Fruit fly (Drosophila melanogaster) whole organism, embryonic: ENCODE measurements around the gene COX7AL2.

Experiments used
- Awh ChIP-seq: fragments of 200-800 bp; sonication (Bioruptor generic); IDR thresholded peaks from 2 replicates; pipeline ENCODE4, ENCODE4 v1.3.6; 2022; ENCODE audit warnings: missing biosample characterization, missing genetic modification characterization
- B-H2 ChIP-seq: fragments of 200-800 bp; sonication (Bioruptor generic); optimal IDR thresholded peaks from 2 replicates; lab custom pipeline; 2018; ENCODE audit warnings: missing biosample characterization, mild to moderate bottlenecking, missing genetic modification characterization
- Bteb2 ChIP-seq: fragments of 200-800 bp; sonication (Bioruptor generic); optimal IDR thresholded peaks from 2 replicates; lab custom pipeline; 2016; ENCODE audit warnings: missing biosample characterization, missing genetic modification characterization
- CG10543 ChIP-seq: fragments of 200-800 bp; sonication (Bioruptor generic); optimal IDR thresholded peaks from 3 replicates; lab custom pipeline; 2017; ENCODE audit warnings: missing biosample characterization, mild to moderate bottlenecking, missing genetic modification characterization, moderate library complexity
- CG11504 ChIP-seq: fragments of 200-800 bp; sonication (Bioruptor generic); optimal IDR thresholded peaks from 3 replicates; lab custom pipeline; 2019; ENCODE audit warnings: missing biosample characterization, mild to moderate bottlenecking, missing genetic modification characterization, moderate library complexity
- CG11695 ChIP-seq: fragments of 200-800 bp; sonication (Bioruptor generic); IDR thresholded peaks from 3 replicates; pipeline ENCODE4 v1.3.6; 2022; ENCODE audit warnings: missing biosample characterization, missing genetic modification characterization
- CG12236 ChIP-seq: fragments of 200-800 bp; sonication (Bioruptor generic); optimal IDR thresholded peaks from 2 replicates; lab custom pipeline; 2016; ENCODE audit warnings: missing biosample characterization, missing genetic modification characterization
- CG12391 ChIP-seq: fragments of 200-800 bp; sonication (Bioruptor generic); optimal IDR thresholded peaks from 3 replicates; lab custom pipeline; 2018; ENCODE audit warnings: missing biosample characterization, mild to moderate bottlenecking, missing genetic modification characterization, moderate library complexity
- CG12744 ChIP-seq: fragments of 200-800 bp; sonication (Bioruptor generic); optimal IDR thresholded peaks from 2 replicates; lab custom pipeline; 2016; ENCODE audit warnings: missing biosample characterization, missing genetic modification characterization
- CG2202 ChIP-seq: fragments of 200-800 bp; sonication (Bioruptor generic); optimal IDR thresholded peaks from 2 replicates; lab custom pipeline; 2018; ENCODE audit warnings: missing biosample characterization, mild to moderate bottlenecking, missing genetic modification characterization
- CG2712 ChIP-seq: fragments of 200-800 bp; optimal IDR thresholded peaks from 3 replicates; lab custom pipeline; 2019; ENCODE audit warnings: missing biosample characterization, mild to moderate bottlenecking, missing genetic modification characterization, moderate library complexity
- CG31224 ChIP-seq: fragments of 200-800 bp; sonication (Bioruptor generic); IDR thresholded peaks from 2 replicates; pipeline ENCODE4 v1.3.6; 2022; ENCODE audit warnings: missing biosample characterization, missing genetic modification characterization
- CG33213 ChIP-seq: fragments of 200-800 bp; sonication (Bioruptor generic); optimal IDR thresholded peaks from 3 replicates; lab custom pipeline; 2016; ENCODE audit warnings: missing biosample characterization, missing genetic modification characterization
- CG4328 ChIP-seq: fragments of 200-800 bp; sonication (Bioruptor generic); optimal IDR thresholded peaks from 3 replicates; lab custom pipeline; 2017; ENCODE audit warnings: missing biosample characterization, missing genetic modification reagents, missing genetic modification characterization
- CG4730 ChIP-seq: fragments of 200-800 bp; sonication (Bioruptor generic); IDR thresholded peaks from 2 replicates; pipeline ENCODE4 v1.3.6; 2022; ENCODE audit warnings: missing biosample characterization, missing genetic modification characterization
- CG5245 ChIP-seq: fragments of 200-800 bp; sonication (Bioruptor generic); optimal IDR thresholded peaks from 3 replicates; lab custom pipeline; 2016; ENCODE audit warnings: missing biosample characterization, missing genetic modification characterization
- CG5953 ChIP-seq: fragments of 200-800 bp; sonication (Bioruptor generic); IDR thresholded peaks from 2 replicates; pipeline ENCODE4 v1.3.6; 2022; ENCODE audit warnings: missing biosample characterization, missing genetic modification characterization
- CG6175 ChIP-seq: fragments of 200-800 bp; sonication (Bioruptor generic); IDR thresholded peaks from 3 replicates; pipeline ENCODE4 v1.3.6; 2022; ENCODE audit warnings: missing biosample characterization, missing genetic modification characterization
- CG6683 ChIP-seq: fragments of 200-800 bp; sonication (Bioruptor generic); optimal IDR thresholded peaks from 2 replicates; lab custom pipeline; 2017; ENCODE audit warnings: missing biosample characterization, mild to moderate bottlenecking, missing genetic modification characterization, missing genetic modification reagents
- CG7786 ChIP-seq: fragments of 200-800 bp; sonication (Bioruptor generic); optimal IDR thresholded peaks from 2 replicates; lab custom pipeline; 2016; ENCODE audit warnings: missing biosample characterization, missing genetic modification characterization
- CG9437 ChIP-seq: fragments of 200-800 bp; sonication (Bioruptor generic); optimal IDR thresholded peaks from 2 replicates; lab custom pipeline; 2018; ENCODE audit warnings: missing biosample characterization, mild to moderate bottlenecking, missing genetic modification characterization
- CkIIα-i1 ChIP-seq: fragments of 200-800 bp; sonication (Bioruptor generic); IDR thresholded peaks from 2 replicates; pipeline ENCODE4 v1.3.6; 2022; ENCODE audit warnings: missing biosample characterization, missing genetic modification characterization
- Deaf1 ChIP-seq: fragments of 200-800 bp; optimal IDR thresholded peaks from 3 replicates; lab custom pipeline; 2019; ENCODE audit warnings: missing biosample characterization, mild to moderate bottlenecking, missing genetic modification characterization, moderate library complexity
- Jarid2 ChIP-seq: fragments of 200-800 bp; sonication (Bioruptor generic); optimal IDR thresholded peaks from 3 replicates; lab custom pipeline; 2017; ENCODE audit warnings: mild to moderate bottlenecking, missing biosample characterization, missing genetic modification reagents, missing genetic modification characterization
- Max ChIP-seq: fragments of 200-800 bp; sonication (Bioruptor generic); optimal IDR thresholded peaks from 2 replicates; lab custom pipeline; 2016; ENCODE audit warnings: missing biosample characterization, mild to moderate bottlenecking, missing genetic modification characterization
- ac ChIP-seq: fragments of 200-800 bp; sonication (Bioruptor generic); optimal IDR thresholded peaks from 3 replicates; lab custom pipeline; 2017; ENCODE audit warnings: missing biosample characterization, mild to moderate bottlenecking, missing genetic modification characterization
- aop ChIP-seq: fragments of 200-800 bp; sonication (Bioruptor generic); IDR thresholded peaks from 2 replicates; pipeline ENCODE4 v1.3.6; 2022; ENCODE audit warnings: missing biosample characterization, missing genetic modification characterization
- cas ChIP-seq: fragments of 200-800 bp; sonication (Bioruptor generic); IDR thresholded peaks from 2 replicates; pipeline ENCODE4 v1.3.6; 2022; ENCODE audit warnings: missing biosample characterization, missing genetic modification characterization
- cg ChIP-seq: fragments of 200-800 bp; sonication (Bioruptor generic); optimal IDR thresholded peaks from 3 replicates; lab custom pipeline; 2019; ENCODE audit warnings: missing biosample characterization, mild to moderate bottlenecking, missing genetic modification characterization, moderate library complexity
- chm ChIP-seq: fragments of 200-800 bp; sonication (Bioruptor generic); IDR thresholded peaks from 2 replicates; pipeline ENCODE4 v1.3.6; 2022; ENCODE audit warnings: missing biosample characterization, missing genetic modification characterization
- croc ChIP-seq: fragments of 200-800 bp; sonication (Bioruptor generic); conservative IDR thresholded peaks from 3 replicates; pipeline ENCODE4 v1.3.6; 2022; ENCODE audit warnings: missing biosample characterization, missing genetic modification characterization
- disco-r ChIP-seq: fragments of 200-800 bp; sonication (Bioruptor generic); optimal IDR thresholded peaks from 2 replicates; lab custom pipeline; 2016; ENCODE audit warnings: missing biosample characterization, missing genetic modification characterization
- ftz-f1 ChIP-seq: fragments of 200-800 bp; sonication (Bioruptor generic); optimal IDR thresholded peaks from 2 replicates; lab custom pipeline; 2016; ENCODE audit warnings: missing biosample characterization, missing genetic modification characterization
- fu2 ChIP-seq: fragments of 200-800 bp; sonication (Bioruptor generic); optimal IDR thresholded peaks from 2 replicates; lab custom pipeline; 2016; ENCODE audit warnings: missing biosample characterization, missing genetic modification characterization
- ham ChIP-seq: fragments of 200-800 bp; sonication (Bioruptor generic); IDR thresholded peaks from 2 replicates; pipeline ENCODE4 v1.3.6; 2022; ENCODE audit warnings: missing biosample characterization, missing genetic modification characterization
- hth ChIP-seq: fragments of >200 bp; optimal IDR thresholded peaks from 2 replicates; lab custom pipeline; 2017; ENCODE audit warnings: inconsistent platforms
- maf-S ChIP-seq: fragments of 200-800 bp; sonication (Bioruptor generic); optimal IDR thresholded peaks from 2 replicates; lab custom pipeline; 2016; ENCODE audit warnings: missing biosample characterization, missing genetic modification characterization
- nerfin-1 ChIP-seq: fragments of 200-800 bp; sonication (Bioruptor generic); optimal IDR thresholded peaks from 3 replicates; lab custom pipeline; 2019; ENCODE audit warnings: missing biosample characterization, mild to moderate bottlenecking, missing genetic modification characterization, moderate library complexity
- nerfin-2 ChIP-seq: fragments of 200-800 bp; sonication (Bioruptor generic); IDR thresholded peaks from 2 replicates; pipeline ENCODE4 v1.3.6; 2022; ENCODE audit warnings: missing biosample characterization, missing genetic modification characterization; ENCODE audit not compliant: partially characterized antibody
- pita ChIP-seq: fragments of 200-800 bp; sonication (Bioruptor generic); optimal IDR thresholded peaks from 2 replicates; lab custom pipeline; 2017; ENCODE audit warnings: missing biosample characterization, mild to moderate bottlenecking, missing genetic modification characterization
- repo ChIP-seq: fragments of 200-800 bp; sonication (Bioruptor generic); optimal IDR thresholded peaks from 2 replicates; lab custom pipeline; 2016; ENCODE audit warnings: missing biosample characterization, missing genetic modification characterization
- run ChIP-seq: fragments of 200-800 bp; sonication (Bioruptor generic); optimal IDR thresholded peaks from 3 replicates; lab custom pipeline; 2018; ENCODE audit warnings: missing biosample characterization, mild to moderate bottlenecking, missing genetic modification characterization
- schlank ChIP-seq: fragments of 200-800 bp; sonication (Bioruptor generic); optimal IDR thresholded peaks from 2 replicates; lab custom pipeline; 2018; ENCODE audit warnings: missing biosample characterization, mild to moderate bottlenecking, missing genetic modification characterization
- sens-2 ChIP-seq: fragments of 200-800 bp; sonication (Bioruptor generic); IDR thresholded peaks from 2 replicates; pipeline ENCODE4 v1.3.6; 2022; ENCODE audit warnings: missing biosample characterization, missing genetic modification characterization
- slbo ChIP-seq: fragments of 200-800 bp; sonication (Bioruptor generic); IDR thresholded peaks from 2 replicates; pipeline ENCODE4 v1.3.6; 2022; ENCODE audit warnings: missing biosample characterization, missing genetic modification characterization
- sqz ChIP-seq: fragments of 200-800 bp; sonication (Bioruptor generic); optimal IDR thresholded peaks from 3 replicates; lab custom pipeline; 2018; ENCODE audit warnings: missing biosample characterization, mild to moderate bottlenecking, missing genetic modification characterization
- ssp ChIP-seq: fragments of 200-800 bp; sonication (Bioruptor generic); IDR thresholded peaks from 2 replicates; pipeline ENCODE4 v1.3.6; 2022; ENCODE audit warnings: missing biosample characterization, missing genetic modification characterization
- sug ChIP-seq: fragments of 200-800 bp; optimal IDR thresholded peaks from 2 replicates; lab custom pipeline; 2019; ENCODE audit warnings: missing biosample characterization, mild to moderate bottlenecking, missing genetic modification characterization, moderate library complexity
- tio ChIP-seq: fragments of 200-800 bp; sonication (Bioruptor generic); optimal IDR thresholded peaks from 2 replicates; lab custom pipeline; 2017; ENCODE audit warnings: missing biosample characterization, missing genetic modification characterization, inconsistent platforms
- unc-4 ChIP-seq: fragments of 200-800 bp; sonication (Bioruptor generic); IDR thresholded peaks from 2 replicates; pipeline ENCODE4 v1.3.6; 2022; ENCODE audit warnings: missing biosample characterization, missing genetic modification characterization; ENCODE audit not compliant: partially characterized antibody

The COX7AL2 gene

DNA sequence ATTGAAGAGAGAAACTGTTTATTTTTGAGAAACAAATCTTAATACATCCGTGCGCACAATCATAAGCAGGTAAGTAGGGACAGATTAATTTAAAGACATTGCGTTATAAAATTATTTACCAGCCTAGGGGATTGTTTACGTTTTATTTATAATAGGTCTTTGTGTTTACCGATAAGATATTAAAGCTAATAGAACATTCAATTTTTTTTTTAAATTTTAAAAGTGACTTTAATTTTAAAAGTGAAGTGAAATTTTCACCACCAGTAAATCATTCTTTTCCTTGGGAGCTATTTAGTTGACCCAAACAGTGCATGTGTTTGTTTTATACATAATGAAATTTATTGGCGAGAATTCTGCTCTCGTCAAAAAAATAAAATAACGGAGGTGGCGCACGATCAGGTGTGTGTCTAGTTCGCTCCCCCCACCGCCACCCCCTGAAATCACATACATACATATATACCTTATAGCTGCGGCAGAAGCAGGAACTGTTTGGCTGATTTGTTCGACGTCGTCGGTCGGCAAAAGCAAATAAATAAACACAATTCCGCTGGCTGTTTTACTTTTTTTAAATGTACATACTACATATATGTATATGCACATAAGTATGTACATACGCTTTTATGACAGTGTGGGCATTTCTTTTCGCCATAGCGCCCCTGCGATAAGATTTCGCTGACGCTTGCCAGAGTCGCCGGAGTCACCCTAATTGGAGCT, 21.6 kb downstream of the COX7AL2 start (continued):
- TF ChIP-seq fu2 (GFP tag; lab: Kevin White, UChicago) (peak; percentile 27), slbo (GFP tag; lab: Robert Waterston, UW) (peak; percentile 46; the same call in 1 of the 2 replicates), ftz-f1 (GFP tag; lab: Kevin White, UChicago) (no peak), cg (GFP tag; lab: Kevin White, UChicago) (no peak), croc (0 out of 3 replicates have a peak, but pooled peaks have one; percentile 15), CkIIα-i1 (GFP tag; lab: Robert Waterston, UW) (no peak), CG2712 (tag; lab: Kevin White, UChicago) (peak; percentile 53), repo (no peak), CG11695 (GFP tag; lab: Robert Waterston, UW) (peak; percentile 68; the same call in 2 of the 3 replicates), sens-2 (GFP tag; lab: Robert Waterston, UW) (no peak), aop (peak; percentile 76; the same call in 1 of the 2 replicates), Bteb2 (GFP tag; lab: Kevin White, UChicago) (peak; percentile 35), CG5245 (GFP tag; lab: Kevin White, UChicago) (peak; percentile 14), CG11504 (tag; lab: Kevin White, UChicago) (peak; percentile 70), ssp (GFP tag; lab: Robert Waterston, UW) (no peak), CG12744 (peak; percentile 66), schlank (tag; lab: Kevin White, UChicago) (no peak), CG10543 (GFP tag; lab: Kevin White, UChicago) (peak; percentile 72), B-H2 (GFP tag; lab: Kevin White, UChicago) (peak; percentile 8), CG12236 (GFP tag; lab: Kevin White, UChicago) (no peak), CG4328 (GFP tag; lab: Kevin White, UChicago) (no peak), ac (GFP tag; lab: Kevin White, UChicago) (no peak), CG5953 (GFP tag; lab: Robert Waterston, UW) (no peak), sqz (GFP tag; lab: Kevin White, UChicago) (peak; percentile 27), pita (GFP tag; lab: Kevin White, UChicago) (no peak), cas (GFP tag; lab: Robert Waterston, UW) (no peak), Max (GFP tag; lab: Kevin White, UChicago) (peak; percentile 9), CG33213 (GFP tag; lab: Kevin White, UChicago) (no peak), nerfin-1 (tag; lab: Kevin White, UChicago) (peak; percentile 8), chm (GFP tag; lab: Robert Waterston, UW) (no peak), nerfin-2 (GFP tag; lab: Robert Waterston, UW) (no peak), CG31224 (GFP tag; lab: Robert Waterston, UW) (peak; percentile 50), CG4730 (GFP tag; lab: Robert Waterston, UW) (0 out of 2 replicates have a peak, but pooled peaks have one; percentile 31), Deaf1 (tag; lab: Kevin White, UChicago) (peak; percentile 22), maf-S (no peak), hth (no peak), CG7786 (peak; percentile 13), CG6683 (GFP tag; lab: Kevin White, UChicago) (no peak), tio (GFP tag; lab: Kevin White, UChicago) (peak; percentile 50), sug (tag; lab: Kevin White, UChicago) (peak; percentile 39), CG9437 (GFP tag; lab: Kevin White, UChicago) (peak; percentile 67), ham (no peak), CG12391 (tag; lab: Kevin White, UChicago) (peak; percentile 67), unc-4 (GFP tag; lab: Robert Waterston, UW) (no peak), CG2202 (no peak), run (tag; lab: Kevin White, UChicago) (no peak), Awh (GFP tag; lab: Robert Waterston, UW) (no peak), Jarid2 (GFP tag; lab: Kevin White, UChicago) (peak; percentile 15), disco-r (no peak), CG6175 (GFP tag; lab: Robert Waterston, UW) (0 out of 3 replicates have a peak, but pooled peaks have one; percentile 48)
